Worm (Caenorhabditis elegans): ENCODE data around the gene Y25C1A.7.

- no peak for TF ChIP-seq nhr-76 (tag; optimal IDR thresholded peaks at IDR 0.05)
- TF ChIP-seq ama-1 (optimal IDR thresholded peaks at IDR 0.05) = no peak
- no peak for TF ChIP-seq ztf-11 (tag; optimal IDR thresholded peaks at IDR 0.05)
- no peak for TF ChIP-seq nhr-25 (tag; optimal IDR thresholded peaks at IDR 0.05; ENCODE audit: borderline replicate concordance, insufficient read depth)
Observed at ce11 chrII:3054221-3054620, 16.6 kb downstream of the Y25C1A.7 start, which contains the start of gene lido-13.
